Worm (Caenorhabditis elegans): ENCODE measurements around the gene ubc-18.

DNA sequence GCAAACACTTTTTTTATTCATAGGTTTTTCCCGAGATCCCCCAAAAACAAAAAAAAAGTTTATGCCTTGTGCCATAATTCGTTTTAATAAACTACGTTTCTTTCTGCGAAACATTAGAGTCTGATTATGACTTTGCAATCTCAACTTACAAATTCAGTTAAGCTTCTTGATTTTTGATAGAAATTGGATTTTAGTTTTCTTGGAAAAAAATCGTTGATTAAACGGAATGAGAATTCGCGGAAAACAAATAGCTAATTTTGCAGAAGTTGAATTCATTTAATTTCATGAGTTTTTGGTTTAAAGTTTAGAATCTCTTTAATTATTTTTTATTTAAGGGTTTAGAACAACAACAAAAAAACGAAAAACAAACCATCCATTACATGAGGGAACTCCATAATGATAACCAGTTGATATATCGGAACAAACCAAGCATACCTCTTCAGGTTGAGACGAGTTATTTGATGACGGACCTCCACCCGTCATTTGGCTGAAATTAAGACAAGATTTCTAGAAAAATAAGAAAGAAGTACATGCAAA lies 46.6 kb upstream of the ubc-18 start, which contains the start of gene nhr-10:
- TF ChIP-seq ztf-23 (GFP tag; IDR thresholded peaks at IDR 0.05) (no peak), med-1 (GFP tag; optimal IDR thresholded peaks at IDR 0.05; ENCODE audit: insufficient read depth) (no peak), flt-1 (GFP tag; IDR thresholded peaks at IDR 0.05) (no peak), klf-2 (GFP tag; conservative IDR thresholded peaks at IDR 0.05) (no peak), ref-1 (GFP tag; conservative IDR thresholded peaks at IDR 0.05) (no peak), ztf-29 (GFP tag; IDR thresholded peaks at IDR 0.05) (no peak), T22C8.4 (GFP tag; IDR thresholded peaks at IDR 0.05) (no peak), tab-1 (GFP tag; IDR thresholded peaks at IDR 0.05) (no peak)

All from whole organism, midembryonic.